Worm (Caenorhabditis elegans): ENCODE data around the gene D1014.2.

- TF ChIP-seq sox-4 (tag; optimal IDR thresholded peaks at IDR 0.05): no peak
- TF ChIP-seq lin-13 (GFP tag; optimal IDR thresholded peaks at IDR 0.05): no peak
- TF ChIP-seq nhr-77 (tag; optimal IDR thresholded peaks at IDR 0.05): no peak
- no peak for TF ChIP-seq fkh-10 (GFP tag; optimal IDR thresholded peaks at IDR 0.05)
- TF ChIP-seq ama-1 (optimal IDR thresholded peaks at IDR 0.05): no peak
- no peak for TF ChIP-seq elt-3 (tag; optimal IDR thresholded peaks at IDR 0.05)
- TF ChIP-seq lsy-2 (tag; optimal IDR thresholded peaks at IDR 0.05): no peak
- TF ChIP-seq blmp-1 (tag; optimal IDR thresholded peaks at IDR 0.05): no peak
- no peak for TF ChIP-seq zip-4 (GFP tag; optimal IDR thresholded peaks at IDR 0.05)
- TF ChIP-seq zag-1 (tag; optimal IDR thresholded peaks at IDR 0.05): no peak
- TF ChIP-seq dpl-1 (GFP tag; optimal IDR thresholded peaks at IDR 0.05): no peak
- TF ChIP-seq nhr-12 (tag; optimal IDR thresholded peaks at IDR 0.05): no peak
Measured at ce11 chrV:8157446-8157845, 13.7 kb downstream of the D1014.2 start, which contains the start of gene sul-2.
